Worm (Caenorhabditis elegans) whole organism, L2 larva: Measurements from ENCODE around the gene rheb-1.

Experiments used
- C34F6.9 ChIP-seq: fragments of 150-350 bp; optimal IDR thresholded peaks from 2 replicates; lab custom pipeline; 2014; ENCODE audit warnings: missing biosample characterization, missing genetic modification characterization
- F13H6.1 ChIP-seq: sonication (generic microtip); optimal IDR thresholded peaks from 2 replicates; lab custom pipeline; 2016; ENCODE audit warnings: missing genetic modification characterization, missing compliant biosample characterization
- Y55F3AM.14 ChIP-seq: fragments of 200-800 bp; sonication (Bioruptor generic); optimal IDR thresholded peaks from 2 replicates; lab custom pipeline; 2018; ENCODE audit warnings: mild to moderate bottlenecking, missing genetic modification characterization, missing compliant biosample characterization
- ZK546.5 ChIP-seq: sonication (generic microtip); optimal IDR thresholded peaks from 2 replicates; lab custom pipeline; 2017; ENCODE audit warnings: missing biosample characterization, missing genetic modification characterization
- alr-1 ChIP-seq: fragments of 150-350 bp; optimal IDR thresholded peaks from 2 replicates; lab custom pipeline; 2014; ENCODE audit warnings: missing biosample characterization, missing genetic modification characterization
- aly-2 ChIP-seq: fragments of 150-350 bp; optimal IDR thresholded peaks from 2 replicates; lab custom pipeline; 2014; ENCODE audit warnings: missing biosample characterization, missing genetic modification characterization
- ama-1 ChIP-seq: fragments of 150-350 bp; optimal IDR thresholded peaks from 2 replicates; lab custom pipeline; 2018; ENCODE audit warnings: inconsistent platforms
- blmp-1 ChIP-seq: sonication (generic microtip); optimal IDR thresholded peaks from 2 replicates; lab custom pipeline; 2017; ENCODE audit warnings: missing genetic modification characterization, mild to moderate bottlenecking, missing compliant biosample characterization, antibody characterized with exemption, moderate library complexity; ENCODE audit not compliant: insufficient read depth
- ceh-16 ChIP-seq: fragments of 150-350 bp; optimal IDR thresholded peaks from 2 replicates; lab custom pipeline; 2014; ENCODE audit warnings: missing biosample characterization, missing genetic modification characterization
- ceh-82 ChIP-seq: fragments of 150-350 bp; optimal IDR thresholded peaks from 2 replicates; lab custom pipeline; 2014; ENCODE audit warnings: missing biosample characterization, missing genetic modification characterization
- crh-2 ChIP-seq: sonication (generic microtip); optimal IDR thresholded peaks from 2 replicates; lab custom pipeline; 2017; ENCODE audit warnings: missing biosample characterization, missing genetic modification characterization
- elt-3 ChIP-seq: sonication (generic microtip); optimal IDR thresholded peaks from 2 replicates; lab custom pipeline; 2017; ENCODE audit warnings: missing biosample characterization, missing genetic modification characterization
- fos-1 ChIP-seq: fragments of 150-350 bp; optimal IDR thresholded peaks from 2 replicates; lab custom pipeline; 2014; ENCODE audit warnings: missing biosample characterization, missing genetic modification characterization
- lsy-2 ChIP-seq, 2 experiments: fragments of 150-350 bp in 1 of 2; sonication (generic microtip) in 1 of 2; optimal IDR thresholded peaks; 2 replicates each; lab custom pipeline; 2014 to 2017; ENCODE audit warnings: missing biosample characterization in 2 of 2, missing genetic modification characterization in 2 of 2
- mab-5 ChIP-seq: fragments of 150-350 bp; optimal IDR thresholded peaks from 2 replicates; lab custom pipeline; 2014; ENCODE audit warnings: missing biosample characterization, missing genetic modification characterization
- mbf-1 ChIP-seq: sonication (generic microtip); optimal IDR thresholded peaks from 2 replicates; lab custom pipeline; 2017; ENCODE audit warnings: missing biosample characterization, missing genetic modification characterization
- mdl-1 ChIP-seq, 2 experiments: fragments of 150-350 bp in 1 of 2; sonication (generic microtip) in 1 of 2; optimal IDR thresholded peaks; 2 replicates each; lab custom pipeline; 2017; ENCODE audit warnings: missing biosample characterization in 2 of 2, missing genetic modification characterization in 2 of 2
- nhr-10 ChIP-seq: sonication (generic microtip); optimal IDR thresholded peaks from 2 replicates; lab custom pipeline; 2017; ENCODE audit warnings: missing biosample characterization, missing genetic modification characterization
- nhr-129 ChIP-seq: fragments of 150-350 bp; optimal IDR thresholded peaks from 2 replicates; lab custom pipeline; 2014; ENCODE audit warnings: missing biosample characterization, missing genetic modification characterization
- nhr-21 ChIP-seq: fragments of 150-350 bp; optimal IDR thresholded peaks from 2 replicates; lab custom pipeline; 2014; ENCODE audit warnings: missing biosample characterization, missing genetic modification characterization
- nhr-23 ChIP-seq: fragments of 150-350 bp; optimal IDR thresholded peaks from 2 replicates; lab custom pipeline; 2014; ENCODE audit warnings: missing biosample characterization, missing genetic modification reagents, missing genetic modification characterization
- sem-4 ChIP-seq: fragments of 150-350 bp; optimal IDR thresholded peaks from 2 replicates; lab custom pipeline; 2014; ENCODE audit warnings: missing biosample characterization, missing genetic modification reagents, missing genetic modification characterization
- skn-1 ChIP-seq: sonication (generic microtip); optimal IDR thresholded peaks from 2 replicates; lab custom pipeline; 2017; ENCODE audit warnings: missing biosample characterization, missing genetic modification characterization
- sma-3 ChIP-seq: sonication (generic microtip); optimal IDR thresholded peaks from 2 replicates; lab custom pipeline; 2016; ENCODE audit warnings: missing genetic modification reagents, missing genetic modification characterization, missing compliant biosample characterization
- sma-9 ChIP-seq, 2 experiments: fragments of 150-350 bp in 1 of 2; sonication (generic microtip) in 1 of 2; optimal IDR thresholded peaks; 2 replicates each; lab custom pipeline; 2014 to 2016; ENCODE audit warnings: missing genetic modification characterization in 2 of 2, mild to moderate bottlenecking in 1 of 2, missing biosample characterization in 1 of 2, missing compliant biosample characterization in 1 of 2, missing genetic modification reagents in 1 of 2, moderate library complexity in 1 of 2
- snpc-4 ChIP-seq: fragments of 150-350 bp; optimal IDR thresholded peaks from 2 replicates; lab custom pipeline; 2014; ENCODE audit warnings: missing biosample characterization, missing genetic modification characterization
- unc-55 ChIP-seq: fragments of 150-350 bp; sonication (generic microtip); optimal IDR thresholded peaks from 3 replicates; lab custom pipeline; 2014; ENCODE audit warnings: missing biosample characterization, missing genetic modification reagents, missing genetic modification characterization
- zag-1 ChIP-seq: fragments of 150-350 bp; optimal IDR thresholded peaks from 2 replicates; lab custom pipeline; 2014; ENCODE audit warnings: missing biosample characterization, missing genetic modification characterization
- ztf-1 ChIP-seq: fragments of 200-800 bp; sonication (Bioruptor generic); conservative IDR thresholded peaks from 2 replicates; pipeline ENCODE4 v1.3.6; 2022; ENCODE audit warnings: missing genetic modification characterization, missing compliant biosample characterization
- ztf-4 ChIP-seq: fragments of 150-350 bp; optimal IDR thresholded peaks from 2 replicates; lab custom pipeline; 2014; ENCODE audit warnings: missing biosample characterization, missing genetic modification characterization

The rheb-1 gene

ce11 chrIII:9461894-9462784 is 6.3 kb upstream of the rheb-1 start:
- TF ChIP-seq ama-1 (lab: Kevin White, UChicago) = no peak
- TF ChIP-seq Y55F3AM.14 (GFP tag; lab: Kevin White, UChicago) = no peak
- no peak for TF ChIP-seq ceh-16 (tag; lab: Kevin White, UChicago)
- no peak for TF ChIP-seq alr-1 (tag; lab: Kevin White, UChicago)
- TF ChIP-seq mbf-1 = no peak
- peak; percentile 2 for TF ChIP-seq fos-1
- TF ChIP-seq ztf-1 (GFP tag; lab: Robert Waterston, UW) = no peak
- TF ChIP-seq C34F6.9 = no peak

- TF ChIP-seq fos-1 (peak; percentile 24), ceh-82 (tag; lab: Kevin White, UChicago) (no peak), ztf-4 (tag; lab: Kevin White, UChicago) (peak; percentile 57), mab-5 (tag; lab: Kevin White, UChicago) (peak; percentile 10), mdl-1 (tag; optimal IDR thresholded peaks at IDR 0.05; lab: Kevin White, UChicago) (no peak), sma-9 (GFP tag; optimal IDR thresholded peaks at IDR 0.05; lab: Kevin White, UChicago) (peak; percentile 39), sma-9 (tag; optimal IDR thresholded peaks at IDR 0.05; lab: Kevin White, UChicago) (no peak), elt-3 (no peak), C34F6.9 (peak; percentile 74), F13H6.1 (tag; lab: Kevin White, UChicago) (peak; percentile 75), crh-2 (tag; lab: Kevin White, UChicago) (peak; percentile 3), sma-3 (GFP tag; lab: Kevin White, UChicago) (peak; percentile 13), mbf-1 (no peak), lsy-2 (tag; optimal IDR thresholded peaks at IDR 0.05; lab: Kevin White, UChicago) (peak; percentile 14 to 37), ama-1 (lab: Kevin White, UChicago) (peak; percentile 38), blmp-1 (tag; lab: Kevin White, UChicago) (peak; percentile 22), nhr-21 (tag; lab: Kevin White, UChicago) (peak; percentile 42), nhr-129 (tag; lab: Kevin White, UChicago) (peak; percentile 90)
Measured at ce11 chrIII:9457192-9458103, 1.6 kb upstream of the rheb-1 start.

DNA sequence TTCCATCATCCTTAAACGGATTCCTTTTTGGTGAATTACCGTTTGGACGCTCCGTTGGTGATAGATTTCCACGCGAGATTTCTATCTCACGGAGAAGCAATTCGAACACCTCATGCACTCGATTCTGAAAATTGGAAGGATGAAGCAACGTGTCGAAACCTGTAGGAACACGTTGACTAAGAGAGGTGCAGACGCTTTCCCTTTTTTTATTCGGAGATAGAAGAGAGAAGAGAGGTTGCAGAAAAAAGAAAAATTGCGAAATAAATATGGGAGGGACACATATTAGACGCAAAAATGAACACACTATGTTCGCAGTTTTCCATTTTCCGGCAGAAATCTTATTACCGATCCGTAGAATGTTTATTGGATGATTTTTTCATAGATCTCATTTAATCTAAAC is 1.1 kb downstream of the rheb-1 start:
- no peak for TF ChIP-seq nhr-21 (tag; lab: Kevin White, UChicago)
- peak; percentile 30 for TF ChIP-seq unc-55 (GFP tag; lab: Kevin White, UChicago)
- TF ChIP-seq snpc-4 (tag; lab: Kevin White, UChicago) = no peak
- TF ChIP-seq sma-3 (GFP tag; lab: Kevin White, UChicago) = no peak
- TF ChIP-seq ztf-4 (tag; lab: Kevin White, UChicago) = no peak
- no peak for TF ChIP-seq Y55F3AM.14 (GFP tag; lab: Kevin White, UChicago)
- TF ChIP-seq mdl-1 (tag; optimal IDR thresholded peaks at IDR 0.05; lab: Kevin White, UChicago) = no peak
- no peak for TF ChIP-seq nhr-10
- TF ChIP-seq blmp-1 (tag; lab: Kevin White, UChicago) = peak; percentile 58
- TF ChIP-seq, all 48 proteins: peak for 2

DNA sequence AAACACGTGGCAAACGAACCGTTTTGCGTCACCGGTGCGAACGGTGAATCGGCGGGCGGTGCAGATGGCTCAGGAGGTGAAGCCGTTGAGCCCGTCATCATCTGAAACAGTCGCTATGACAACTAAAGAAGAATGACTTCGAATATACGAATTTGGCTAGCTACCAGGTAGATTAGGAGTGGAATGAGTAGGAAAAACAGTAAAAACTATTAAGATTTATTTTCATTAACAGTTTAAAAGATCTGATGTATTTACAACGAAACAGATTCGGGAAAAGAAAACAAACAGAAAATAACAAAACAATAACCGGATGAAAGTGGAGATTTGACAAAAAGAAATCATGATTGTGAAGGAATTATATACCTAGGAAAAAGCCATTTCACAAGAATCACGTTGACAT is 1.9 kb downstream of the rheb-1 start, which contains the start of gene F54C8.7:
Gene F54C8.7, minus strand, starts transcription at position 101 of the 400 bp plus-strand sequence.
- no peak for TF ChIP-seq sem-4 (tag; lab: Kevin White, UChicago)
- TF ChIP-seq ceh-16 (tag; lab: Kevin White, UChicago) = no peak
- no peak for TF ChIP-seq nhr-23 (tag; lab: Kevin White, UChicago)
- TF ChIP-seq fos-1 = no peak
- TF ChIP-seq ZK546.5 (tag; lab: Kevin White, UChicago) = no peak
- no peak for TF ChIP-seq mab-5 (tag; lab: Kevin White, UChicago)
- TF ChIP-seq aly-2 = no peak
- TF ChIP-seq skn-1 (tag; lab: Kevin White, UChicago) = no peak
- no peak for TF ChIP-seq zag-1
